Fruit fly (Drosophila melanogaster) whole organism, embryonic: ENCODE data around the gene CG17234.

ENCODE experiments used
- Abd-B ChIP-seq: fragments of 200-800 bp; sonication (Bioruptor generic); optimal IDR thresholded peaks from 2 replicates; lab custom pipeline; 2018; ENCODE audit warnings: missing biosample characterization, mild to moderate bottlenecking, missing genetic modification characterization, moderate library complexity
- Aef1 ChIP-seq: fragments of 200-800 bp; sonication (Bioruptor generic); IDR thresholded peaks from 3 replicates; pipeline ENCODE4 v1.3.6; 2022; ENCODE audit warnings: missing biosample characterization, missing genetic modification characterization
- Atf-2 ChIP-seq: fragments of 200-800 bp; sonication (Bioruptor generic); optimal IDR thresholded peaks from 2 replicates; lab custom pipeline; 2016; ENCODE audit warnings: missing biosample characterization, missing genetic modification characterization
- CG11093 ChIP-seq: fragments of 200-800 bp; sonication (Bioruptor generic); IDR thresholded peaks from 3 replicates; pipeline ENCODE4 v1.3.6; 2022; ENCODE audit warnings: missing biosample characterization, missing genetic modification characterization
- CG12155 ChIP-seq: fragments of 200-800 bp; sonication (Bioruptor generic); optimal IDR thresholded peaks from 3 replicates; lab custom pipeline; 2016; ENCODE audit warnings: missing biosample characterization, missing genetic modification characterization
- CG12942 ChIP-seq: fragments of 200-800 bp; sonication (Bioruptor generic); optimal IDR thresholded peaks from 3 replicates; lab custom pipeline; 2016; ENCODE audit warnings: missing biosample characterization, missing genetic modification characterization
- CG13296 ChIP-seq: fragments of 200-800 bp; sonication (Bioruptor generic); optimal IDR thresholded peaks from 3 replicates; lab custom pipeline; 2018; ENCODE audit warnings: missing biosample characterization, mild to moderate bottlenecking, missing genetic modification characterization
- CG13624 ChIP-seq: fragments of 200-800 bp; sonication (Bioruptor generic); optimal IDR thresholded peaks from 2 replicates; lab custom pipeline; 2016; ENCODE audit warnings: missing biosample characterization, missing genetic modification characterization
- CG13775 ChIP-seq: fragments of 200-800 bp; sonication (Bioruptor generic); optimal IDR thresholded peaks from 3 replicates; lab custom pipeline; 2017; ENCODE audit warnings: missing biosample characterization, mild to moderate bottlenecking, missing genetic modification characterization
- CG14965 ChIP-seq: fragments of 200-800 bp; sonication (Bioruptor generic); optimal IDR thresholded peaks from 2 replicates; lab custom pipeline; 2016; ENCODE audit warnings: missing biosample characterization, missing genetic modification characterization, borderline replicate concordance
- CG16813 ChIP-seq: fragments of 200-800 bp; sonication (Bioruptor generic); IDR thresholded peaks from 3 replicates; pipeline ENCODE4 v1.3.6; 2022; ENCODE audit warnings: missing biosample characterization, missing genetic modification characterization; ENCODE audit not compliant: partially characterized antibody
- CG17328 ChIP-seq: fragments of 200-800 bp; sonication (Bioruptor generic); IDR thresholded peaks from 2 replicates; pipeline ENCODE4 v1.3.6; 2022; ENCODE audit warnings: missing biosample characterization, missing genetic modification characterization
- CG17802 ChIP-seq: fragments of 200-800 bp; sonication (Bioruptor generic); optimal IDR thresholded peaks from 2 replicates; lab custom pipeline; 2018; ENCODE audit warnings: missing biosample characterization, mild to moderate bottlenecking, missing genetic modification characterization, moderate library complexity
- CG18262 ChIP-seq: fragments of 200-800 bp; optimal IDR thresholded peaks from 3 replicates; lab custom pipeline; 2019; ENCODE audit warnings: missing biosample characterization, mild to moderate bottlenecking, missing genetic modification characterization, moderate library complexity
- CG2678 ChIP-seq: fragments of 200-800 bp; sonication (Bioruptor generic); optimal IDR thresholded peaks from 3 replicates; lab custom pipeline; 2019; ENCODE audit warnings: missing biosample characterization, mild to moderate bottlenecking, missing genetic modification characterization, moderate library complexity
- CG6175 ChIP-seq: fragments of 200-800 bp; sonication (Bioruptor generic); IDR thresholded peaks from 3 replicates; pipeline ENCODE4 v1.3.6; 2022; ENCODE audit warnings: missing biosample characterization, missing genetic modification characterization
- CG8388 ChIP-seq: fragments of 200-800 bp; sonication (Bioruptor generic); optimal IDR thresholded peaks from 2 replicates; lab custom pipeline; 2019; ENCODE audit warnings: missing biosample characterization, mild to moderate bottlenecking, missing genetic modification characterization, moderate library complexity
- CG9797 ChIP-seq: fragments of 200-800 bp; sonication (Bioruptor generic); optimal IDR thresholded peaks from 3 replicates; lab custom pipeline; 2018; ENCODE audit warnings: missing biosample characterization, mild to moderate bottlenecking, missing genetic modification characterization
- CG9876 ChIP-seq: fragments of 200-800 bp; sonication (Bioruptor generic); optimal IDR thresholded peaks from 2 replicates; lab custom pipeline; 2016; ENCODE audit warnings: missing biosample characterization, missing genetic modification characterization
- Deaf1 ChIP-seq: fragments of 200-800 bp; optimal IDR thresholded peaks from 3 replicates; lab custom pipeline; 2019; ENCODE audit warnings: missing biosample characterization, mild to moderate bottlenecking, missing genetic modification characterization, moderate library complexity
- Doc3 ChIP-seq: fragments of 200-800 bp; sonication (Bioruptor generic); IDR thresholded peaks from 3 replicates; pipeline ENCODE4 v1.3.6; 2022; ENCODE audit warnings: missing biosample characterization, missing genetic modification characterization; ENCODE audit not compliant: partially characterized antibody
- Hr78 ChIP-seq, 2 experiments: fragments of 200-800 bp in 1 of 2; fragments of >200 bp in 1 of 2; sonication (Bioruptor generic) in 1 of 2; optimal IDR thresholded peaks; 2 replicates each; lab custom pipeline; 2017 to 2019; ENCODE audit warnings: missing biosample characterization in 2 of 2, missing genetic modification characterization in 2 of 2, mild to moderate bottlenecking in 1 of 2, moderate library complexity in 1 of 2
- Lhr ChIP-seq: fragments of 200-800 bp; sonication (Bioruptor generic); optimal IDR thresholded peaks from 3 replicates; lab custom pipeline; 2017; ENCODE audit warnings: mild to moderate bottlenecking, missing biosample characterization, missing genetic modification reagents, missing genetic modification characterization
- Med ChIP-seq: fragments of 200-800 bp; sonication (Bioruptor generic); peaks from one replicate; lab custom pipeline; 2016; ENCODE audit warnings: missing biosample characterization, missing genetic modification characterization, mild to moderate bottlenecking, inconsistent platforms, moderate library complexity
- NC2α ChIP-seq: fragments of 200-800 bp; sonication (Bioruptor generic); optimal IDR thresholded peaks from 2 replicates; lab custom pipeline; 2016; ENCODE audit warnings: missing biosample characterization, missing genetic modification characterization
- NC2β ChIP-seq: fragments of 200-800 bp; sonication (Bioruptor generic); optimal IDR thresholded peaks from 2 replicates; lab custom pipeline; 2016; ENCODE audit warnings: missing biosample characterization, missing genetic modification characterization
- Neu2 ChIP-seq: fragments of 200-800 bp; sonication (Bioruptor generic); optimal IDR thresholded peaks from 3 replicates; lab custom pipeline; 2016; ENCODE audit warnings: missing biosample characterization, missing genetic modification characterization, borderline replicate concordance
- ato ChIP-seq: fragments of 200-800 bp; sonication (Bioruptor generic); IDR thresholded peaks from 2 replicates; pipeline ENCODE4 v1.3.6; 2022; ENCODE audit warnings: missing biosample characterization, missing genetic modification characterization; ENCODE audit not compliant: partially characterized antibody
- bcd ChIP-seq: fragments of 200-800 bp; sonication (Bioruptor generic); optimal IDR thresholded peaks from 2 replicates; lab custom pipeline; 2017; ENCODE audit warnings: missing biosample characterization, mild to moderate bottlenecking, missing genetic modification characterization
- bowl ChIP-seq: fragments of 200-800 bp; sonication (Bioruptor generic); IDR thresholded peaks from 2 replicates; pipeline ENCODE4 v1.3.6; 2022; ENCODE audit warnings: missing biosample characterization, missing genetic modification characterization
- br ChIP-seq: fragments of >200 bp; optimal IDR thresholded peaks from 2 replicates; lab custom pipeline; 2017
- ems ChIP-seq: fragments of 200-800 bp; sonication (Bioruptor generic); optimal IDR thresholded peaks from 3 replicates; lab custom pipeline; 2016; ENCODE audit warnings: missing biosample characterization, missing genetic modification characterization
- en ChIP-seq: fragments of 200-800 bp; sonication (Bioruptor generic); optimal IDR thresholded peaks from 2 replicates; lab custom pipeline; 2016; ENCODE audit warnings: missing biosample characterization, missing genetic modification characterization
- fd96Cb ChIP-seq: fragments of 200-800 bp; sonication (Bioruptor generic); optimal IDR thresholded peaks from 2 replicates; lab custom pipeline; 2018; ENCODE audit warnings: missing biosample characterization, mild to moderate bottlenecking, missing genetic modification characterization, moderate library complexity
- gro ChIP-seq: fragments of 200-800 bp; sonication (Bioruptor generic); optimal IDR thresholded peaks from 2 replicates; lab custom pipeline; 2016; ENCODE audit warnings: missing biosample characterization, missing genetic modification characterization
- gsb-n ChIP-seq: fragments of 200-800 bp; sonication (Bioruptor generic); optimal IDR thresholded peaks from 3 replicates; lab custom pipeline; 2018; ENCODE audit warnings: missing biosample characterization, mild to moderate bottlenecking, missing genetic modification characterization
- hbn ChIP-seq: fragments of 200-800 bp; sonication (Bioruptor generic); IDR thresholded peaks from 2 replicates; pipeline ENCODE4 v1.3.6; 2022; ENCODE audit warnings: missing biosample characterization, missing genetic modification characterization; ENCODE audit not compliant: partially characterized antibody
- insv ChIP-seq, 2 experiments: fragments of 200-800 bp; sonication (Bioruptor generic); optimal IDR thresholded peaks; 3 replicates each; lab custom pipeline; 2016 to 2018; ENCODE audit warnings: missing biosample characterization in 2 of 2, missing genetic modification characterization in 2 of 2
- inv ChIP-seq: fragments of 200-800 bp; sonication (Bioruptor generic); IDR thresholded peaks from 2 replicates; pipeline ENCODE4 v1.3.6; 2022; ENCODE audit warnings: missing biosample characterization, missing genetic modification characterization; ENCODE audit not compliant: partially characterized antibody
- jing ChIP-seq: fragments of 200-800 bp; sonication (Bioruptor generic); optimal IDR thresholded peaks from 2 replicates; lab custom pipeline; 2018; ENCODE audit warnings: missing biosample characterization, mild to moderate bottlenecking, missing genetic modification characterization
- kay ChIP-seq: fragments of 200-800 bp; sonication (Bioruptor generic); optimal IDR thresholded peaks from 2 replicates; lab custom pipeline; 2016; ENCODE audit warnings: missing biosample characterization, missing genetic modification characterization
- knrl ChIP-seq: fragments of 200-800 bp; sonication (Bioruptor generic); IDR thresholded peaks from 3 replicates; pipeline ENCODE4 v1.3.6; 2022; ENCODE audit warnings: missing biosample characterization, missing genetic modification characterization; ENCODE audit not compliant: partially characterized antibody
- nom ChIP-seq: fragments of 200-800 bp; sonication (Bioruptor generic); optimal IDR thresholded peaks from 2 replicates; lab custom pipeline; 2017; ENCODE audit warnings: missing biosample characterization, missing genetic modification characterization, mild to moderate bottlenecking, moderate library complexity, missing genetic modification reagents
- onecut ChIP-seq: fragments of 200-800 bp; sonication (Bioruptor generic); IDR thresholded peaks from 2 replicates; pipeline ENCODE4 v1.3.6; 2022; ENCODE audit warnings: missing biosample characterization, missing genetic modification characterization
- peb ChIP-seq: fragments of 200-800 bp; sonication (Bioruptor generic); IDR thresholded peaks from 2 replicates; pipeline ENCODE4 v1.3.6; 2022; ENCODE audit warnings: missing biosample characterization, missing genetic modification characterization
- pho ChIP-seq: fragments of 200-800 bp; sonication (Bioruptor generic); optimal IDR thresholded peaks from 2 replicates; lab custom pipeline; 2016; ENCODE audit warnings: missing biosample characterization, missing genetic modification characterization
- pum ChIP-seq: fragments of 200-800 bp; sonication (Bioruptor generic); optimal IDR thresholded peaks from 2 replicates; lab custom pipeline; 2016; ENCODE audit warnings: missing biosample characterization, missing genetic modification characterization
- pzg ChIP-seq: fragments of 200-800 bp; sonication (Bioruptor generic); optimal IDR thresholded peaks from 3 replicates; lab custom pipeline; 2018; ENCODE audit warnings: missing biosample characterization, mild to moderate bottlenecking, missing genetic modification characterization, moderate library complexity
- vnd ChIP-seq: fragments of 200-800 bp; sonication (Bioruptor generic); IDR thresholded peaks from 3 replicates; pipeline ENCODE4 v1.3.6; 2022; ENCODE audit warnings: missing biosample characterization, missing genetic modification characterization; ENCODE audit not compliant: partially characterized antibody
- wdn ChIP-seq: fragments of 200-800 bp; sonication (Bioruptor generic); IDR thresholded peaks from 2 replicates; pipeline ENCODE4 v1.3.6; 2022; ENCODE audit warnings: missing biosample characterization, missing genetic modification characterization

Gene CG17234

dm6 chr2L:2221649-2222150, 31.1 kb upstream of the CG17234 start (continued):
- TF ChIP-seq jing: peak; percentile 89
- TF ChIP-seq NC2α (GFP tag; lab: Kevin White, UChicago): peak; percentile 80
- TF ChIP-seq Abd-B (GFP tag; lab: Kevin White, UChicago): peak; percentile 92
- TF ChIP-seq wdn (GFP tag; lab: Robert Waterston, UW): peak; percentile 96
- TF ChIP-seq ato (GFP tag; lab: Robert Waterston, UW): no peak
- TF ChIP-seq insv (GFP tag; optimal IDR thresholded peaks at IDR 0.05; lab: Kevin White, UChicago): peak in 1 of 2 experiments; percentile 57
- peak; percentile 94 for TF ChIP-seq CG18262
- TF ChIP-seq nom (GFP tag; lab: Kevin White, UChicago): peak; percentile 96
- TF ChIP-seq CG17328: peak; percentile 98
- TF ChIP-seq fd96Cb: peak; percentile 93
- peak; percentile 93 for TF ChIP-seq peb (GFP tag; lab: Robert Waterston, UW)
- TF ChIP-seq bcd (GFP tag; lab: Kevin White, UChicago): peak; percentile 95
- TF ChIP-seq br (lab: Kevin White, UChicago): no peak
- TF ChIP-seq Doc3 (GFP tag; lab: Robert Waterston, UW): no peak
- TF ChIP-seq gsb-n (tag; lab: Kevin White, UChicago): peak; percentile 92
- TF ChIP-seq hbn: no peak
- peak; percentile 90 for TF ChIP-seq en (GFP tag; lab: Kevin White, UChicago)
- TF ChIP-seq Hr78 (GFP tag; optimal IDR thresholded peaks at IDR 0.05; lab: Kevin White, UChicago): peak in 1 of 2 experiments; percentile 62
- peak; percentile 98 for TF ChIP-seq CG2678 (tag; lab: Kevin White, UChicago)
- TF ChIP-seq Lhr (GFP tag; lab: Kevin White, UChicago): peak; percentile 84
- no peak for TF ChIP-seq CG16813 (GFP tag; lab: Robert Waterston, UW)
- peak; percentile 96 for TF ChIP-seq CG6175 (GFP tag; lab: Robert Waterston, UW)
- TF ChIP-seq Neu2 (GFP tag; lab: Kevin White, UChicago): peak; percentile 34
- TF ChIP-seq pzg (GFP tag; lab: Kevin White, UChicago): peak; percentile 26
- TF ChIP-seq CG11093 (GFP tag; lab: Robert Waterston, UW): peak; percentile 96
- peak; percentile 94 for TF ChIP-seq ems (GFP tag; lab: Kevin White, UChicago)
- TF ChIP-seq CG12942 (GFP tag; lab: Kevin White, UChicago): peak; percentile 95
- peak; percentile 64 for TF ChIP-seq CG17802
- TF ChIP-seq CG14965 (GFP tag; lab: Kevin White, UChicago): peak; percentile 61
- peak; percentile 79 for TF ChIP-seq Deaf1
- TF ChIP-seq kay (GFP tag; lab: Kevin White, UChicago): peak; percentile 96
- peak; percentile 95 for TF ChIP-seq bowl (GFP tag; lab: Robert Waterston, UW)
- TF ChIP-seq gro (GFP tag; lab: Kevin White, UChicago): peak; percentile 98
- TF ChIP-seq Med: peak; percentile 99
- TF ChIP-seq CG13775 (GFP tag; lab: Kevin White, UChicago): peak; percentile 94
- no peak for TF ChIP-seq vnd (GFP tag; lab: Robert Waterston, UW)
- TF ChIP-seq inv (GFP tag; lab: Robert Waterston, UW): no peak
- peak; percentile 92 for TF ChIP-seq CG8388 (GFP tag; lab: Kevin White, UChicago)
- peak; percentile 96 for TF ChIP-seq NC2β (GFP tag; lab: Kevin White, UChicago)
- peak; percentile 93 for TF ChIP-seq CG9876 (GFP tag; lab: Kevin White, UChicago)
- peak; percentile 93 for TF ChIP-seq CG12155 (GFP tag; lab: Kevin White, UChicago)
- TF ChIP-seq Aef1 (GFP tag; lab: Robert Waterston, UW): peak; percentile 97
- TF ChIP-seq CG13624 (GFP tag; lab: Kevin White, UChicago): peak; percentile 96
- TF ChIP-seq pum: peak; percentile 93
- peak; percentile 94 for TF ChIP-seq Atf-2
- TF ChIP-seq onecut: peak; percentile 92
- peak; percentile 97 for TF ChIP-seq CG13296 (GFP tag; lab: Kevin White, UChicago)
- peak; percentile 8 for TF ChIP-seq CG9797 (GFP tag; lab: Kevin White, UChicago)
- no peak for TF ChIP-seq knrl (GFP tag; lab: Robert Waterston, UW)
- peak; percentile 97 for TF ChIP-seq pho (GFP tag; lab: Kevin White, UChicago)
